Worm (Caenorhabditis elegans) whole organism, L2 larva: ENCODE results near the gene C28D4.7.

ENCODE experiments used
- C34F6.9 ChIP-seq: fragments of 150-350 bp; optimal IDR thresholded peaks from 2 replicates; lab custom pipeline; 2014; ENCODE audit warnings: missing biosample characterization, missing genetic modification characterization
- R02D3.7 ChIP-seq: fragments of 150-350 bp; optimal IDR thresholded peaks from 2 replicates; lab custom pipeline; 2014; ENCODE audit warnings: missing biosample characterization, missing genetic modification characterization
- ceh-16 ChIP-seq: fragments of 150-350 bp; optimal IDR thresholded peaks from 2 replicates; lab custom pipeline; 2014; ENCODE audit warnings: missing biosample characterization, missing genetic modification characterization
- ceh-82 ChIP-seq: fragments of 150-350 bp; optimal IDR thresholded peaks from 2 replicates; lab custom pipeline; 2014; ENCODE audit warnings: missing biosample characterization, missing genetic modification characterization
- egl-27 ChIP-seq: sonication (generic microtip); optimal IDR thresholded peaks from 3 replicates; lab custom pipeline; 2017; ENCODE audit warnings: missing biosample characterization, missing genetic modification reagents, missing genetic modification characterization
- elt-3 ChIP-seq: sonication (generic microtip); optimal IDR thresholded peaks from 2 replicates; lab custom pipeline; 2017; ENCODE audit warnings: missing biosample characterization, missing genetic modification characterization
- gmeb-1 ChIP-seq: fragments of 150-350 bp; optimal IDR thresholded peaks from 2 replicates; lab custom pipeline; 2014; ENCODE audit warnings: missing biosample characterization, missing genetic modification characterization
- lin-11 ChIP-seq: fragments of 150-350 bp; sonication (generic microtip); optimal IDR thresholded peaks from 2 replicates; lab custom pipeline; 2014; ENCODE audit warnings: missing biosample characterization, missing genetic modification characterization, inconsistent platforms, mixed read lengths
- lin-13 ChIP-seq: fragments of 150-350 bp; optimal IDR thresholded peaks from 2 replicates; lab custom pipeline; 2014; ENCODE audit warnings: missing biosample characterization, missing genetic modification reagents, missing genetic modification characterization
- lin-39 ChIP-seq: fragments of 150-350 bp; optimal IDR thresholded peaks from 2 replicates; lab custom pipeline; 2014; ENCODE audit warnings: missing biosample characterization, missing genetic modification reagents, missing genetic modification characterization
- mab-5 ChIP-seq: fragments of 150-350 bp; optimal IDR thresholded peaks from 2 replicates; lab custom pipeline; 2014; ENCODE audit warnings: missing biosample characterization, missing genetic modification characterization
- mbf-1 ChIP-seq: sonication (generic microtip); optimal IDR thresholded peaks from 2 replicates; lab custom pipeline; 2017; ENCODE audit warnings: missing biosample characterization, missing genetic modification characterization
- mdl-1 ChIP-seq, 2 experiments: fragments of 150-350 bp in 1 of 2; sonication (generic microtip) in 1 of 2; optimal IDR thresholded peaks; 2 replicates each; lab custom pipeline; 2017; ENCODE audit warnings: missing biosample characterization in 2 of 2, missing genetic modification characterization in 2 of 2
- nhr-129 ChIP-seq: fragments of 150-350 bp; optimal IDR thresholded peaks from 2 replicates; lab custom pipeline; 2014; ENCODE audit warnings: missing biosample characterization, missing genetic modification characterization
- nhr-237 ChIP-seq: fragments of 150-350 bp; optimal IDR thresholded peaks from 2 replicates; lab custom pipeline; 2014; ENCODE audit warnings: missing biosample characterization, missing genetic modification characterization
- nhr-6 ChIP-seq: fragments of 150-350 bp; optimal IDR thresholded peaks from 2 replicates; lab custom pipeline; 2014; ENCODE audit warnings: missing biosample characterization, missing genetic modification characterization
- nhr-77 ChIP-seq: fragments of 150-350 bp; optimal IDR thresholded peaks from 2 replicates; lab custom pipeline; 2014; ENCODE audit warnings: missing biosample characterization, missing genetic modification characterization
- peb-1 ChIP-seq: fragments of 150-350 bp; optimal IDR thresholded peaks from 2 replicates; lab custom pipeline; 2014; ENCODE audit warnings: missing biosample characterization, missing genetic modification characterization
- unc-39 ChIP-seq: fragments of 150-350 bp; optimal IDR thresholded peaks from 2 replicates; lab custom pipeline; 2014; ENCODE audit warnings: missing biosample characterization, missing genetic modification characterization
- unc-55 ChIP-seq: fragments of 150-350 bp; sonication (generic microtip); optimal IDR thresholded peaks from 3 replicates; lab custom pipeline; 2014; ENCODE audit warnings: missing biosample characterization, missing genetic modification reagents, missing genetic modification characterization
- unc-62 ChIP-seq: fragments of 150-350 bp; optimal IDR thresholded peaks from 2 replicates; lab custom pipeline; 2014; ENCODE audit warnings: missing biosample characterization, missing genetic modification reagents, missing genetic modification characterization

C28D4.7 gene

DNA sequence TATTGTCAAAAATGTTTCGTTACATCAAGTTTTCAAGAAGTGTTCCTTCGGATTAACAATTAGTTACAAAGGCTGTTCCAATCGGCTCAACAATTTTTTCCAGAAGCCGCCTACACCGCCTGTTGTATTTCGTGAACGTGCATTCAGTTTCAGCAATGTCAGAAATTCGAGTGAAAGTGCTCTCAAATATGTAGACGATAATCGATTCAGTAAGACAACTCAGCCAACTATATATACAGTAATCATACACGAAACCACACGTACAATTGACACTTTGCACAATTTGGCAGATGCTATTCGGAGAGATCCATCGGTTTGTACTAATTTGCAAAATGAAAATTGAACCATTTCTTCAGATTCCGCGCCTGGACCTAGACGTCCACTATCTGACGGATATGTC, 46.4 kb downstream of the C28D4.7 start:
- TF ChIP-seq ceh-82 (tag; lab: Kevin White, UChicago) (no peak), lin-11 (no peak), nhr-6 (no peak), R02D3.7 (no peak), mbf-1 (tag; lab: Kevin White, UChicago) (no peak), mab-5 (tag; lab: Kevin White, UChicago) (no peak), mdl-1 (tag; optimal IDR thresholded peaks at IDR 0.05; lab: Kevin White, UChicago) (no peak), nhr-77 (no peak), C34F6.9 (tag; lab: Kevin White, UChicago) (no peak)

DNA sequence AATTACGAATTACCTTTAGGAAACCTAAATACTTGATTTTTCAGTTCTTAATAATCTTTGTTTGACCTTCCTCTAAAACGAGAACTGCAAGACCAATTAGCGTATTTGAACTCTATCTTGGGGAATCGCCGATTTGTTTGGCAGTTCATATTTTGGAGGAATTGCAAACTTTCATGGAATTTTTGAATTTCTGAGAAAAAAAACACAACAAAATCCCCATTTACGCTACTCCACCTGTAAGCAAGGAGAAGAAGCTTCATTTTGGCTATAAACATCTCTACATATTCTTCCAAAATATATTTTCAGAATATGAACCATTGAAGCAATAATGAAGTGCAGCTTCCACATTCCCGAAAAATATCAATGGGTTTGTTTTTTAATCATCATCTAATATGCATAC, 50.1 kb downstream of the C28D4.7 start, which contains the start of gene twk-9:
Gene twk-9, plus strand, starts transcription at position 301 of the 400 bp plus-strand sequence.
- TF ChIP-seq lin-13 (no peak), nhr-237 (no peak), unc-39 (tag; lab: Kevin White, UChicago) (no peak), elt-3 (no peak), gmeb-1 (tag; lab: Kevin White, UChicago) (no peak), R02D3.7 (no peak), ceh-16 (tag; lab: Kevin White, UChicago) (no peak), unc-62 (GFP tag; lab: Kevin White, UChicago) (no peak), egl-27 (tag; lab: Kevin White, UChicago) (no peak), peb-1 (tag; lab: Kevin White, UChicago) (no peak), mdl-1 (tag; optimal IDR thresholded peaks at IDR 0.05; lab: Kevin White, UChicago) (no peak), unc-55 (GFP tag; lab: Kevin White, UChicago) (no peak), nhr-129 (tag; lab: Kevin White, UChicago) (no peak), lin-39 (tag; lab: Kevin White, UChicago) (no peak)
